Fruit fly (Drosophila melanogaster) whole organism, adult: ENCODE results near the gene CG9777.

Experiments used
- CG14711 ChIP-seq: fragments of 200-800 bp; sonication (Bioruptor generic); optimal IDR thresholded peaks from 2 replicates; lab custom pipeline; 2018; ENCODE audit warnings: missing biosample characterization, mild to moderate bottlenecking, missing genetic modification characterization, moderate library complexity
- CG1620 ChIP-seq: fragments of 200-800 bp; sonication (Bioruptor generic); optimal IDR thresholded peaks from 2 replicates; lab custom pipeline; 2016; ENCODE audit warnings: missing biosample characterization, missing genetic modification characterization
- CG33017 ChIP-seq: fragments of 200-800 bp; sonication (Bioruptor generic); optimal IDR thresholded peaks from 2 replicates; lab custom pipeline; 2018; ENCODE audit warnings: missing biosample characterization, mild to moderate bottlenecking, missing genetic modification characterization, moderate library complexity
- CG5204 ChIP-seq: fragments of 200-800 bp; sonication (Bioruptor generic); optimal IDR thresholded peaks from 2 replicates; lab custom pipeline; 2016; ENCODE audit warnings: missing biosample characterization, missing genetic modification characterization
- CG7045 ChIP-seq: fragments of 200-800 bp; sonication (Bioruptor generic); optimal IDR thresholded peaks from 2 replicates; lab custom pipeline; 2017; ENCODE audit warnings: missing biosample characterization, mild to moderate bottlenecking, missing genetic modification characterization
- CG7101 ChIP-seq: fragments of 200-800 bp; sonication (Bioruptor generic); optimal IDR thresholded peaks from 2 replicates; lab custom pipeline; 2018; ENCODE audit warnings: missing biosample characterization, mild to moderate bottlenecking, missing genetic modification characterization, moderate library complexity
- Clk ChIP-seq: fragments of 200-800 bp; sonication (Bioruptor generic); optimal IDR thresholded peaks from 2 replicates; lab custom pipeline; 2017; ENCODE audit warnings: missing biosample characterization, missing genetic modification characterization
- Crg-1 ChIP-seq: fragments of 200-800 bp; sonication (Bioruptor generic); optimal IDR thresholded peaks from 2 replicates; lab custom pipeline; 2016; ENCODE audit warnings: missing biosample characterization, missing genetic modification characterization
- Mnt ChIP-seq: fragments of 200-800 bp; sonication (Bioruptor generic); optimal IDR thresholded peaks from 2 replicates; lab custom pipeline; 2016; ENCODE audit warnings: missing biosample characterization, mild to moderate bottlenecking, missing genetic modification characterization
- cic ChIP-seq: fragments of 200-800 bp; sonication (Bioruptor generic); optimal IDR thresholded peaks from 2 replicates; lab custom pipeline; 2017; ENCODE audit warnings: missing biosample characterization, mild to moderate bottlenecking, missing genetic modification characterization, moderate library complexity
- cnc ChIP-seq, 2 experiments: fragments of >200 bp; optimal IDR thresholded peaks; 2 replicates each; lab custom pipeline; 2017
- pad ChIP-seq: fragments of 200-800 bp; sonication (Bioruptor generic); optimal IDR thresholded peaks from 3 replicates; lab custom pipeline; 2017; ENCODE audit warnings: missing biosample characterization, missing genetic modification characterization, mild to moderate bottlenecking, moderate library complexity, missing genetic modification reagents
- tj ChIP-seq: fragments of 200-800 bp; sonication (Bioruptor generic); optimal IDR thresholded peaks from 3 replicates; lab custom pipeline; 2017; ENCODE audit warnings: missing biosample characterization, mild to moderate bottlenecking, missing genetic modification characterization, moderate library complexity

dm6 chrX:16670691-16671481 is 38.9 kb upstream of the CG9777 start:
- no peak for TF ChIP-seq CG1620 (GFP tag; lab: Kevin White, UChicago)
- TF ChIP-seq cic (GFP tag; lab: Kevin White, UChicago), result no peak
- no peak for TF ChIP-seq CG5204 (GFP tag; lab: Kevin White, UChicago)
- TF ChIP-seq Clk (GFP tag; lab: Kevin White, UChicago), result no peak
- peak; percentile 9 for TF ChIP-seq pad
- no peak for TF ChIP-seq Crg-1 (GFP tag; lab: Kevin White, UChicago)
- TF ChIP-seq CG7101, result no peak
- TF ChIP-seq tj (GFP tag; lab: Kevin White, UChicago), result no peak
- TF ChIP-seq cnc (optimal IDR thresholded peaks at IDR 0.05; lab: Kevin White, UChicago), result no peak
- no peak for TF ChIP-seq CG33017 (tag; lab: Kevin White, UChicago)
- TF ChIP-seq Mnt (GFP tag; lab: Kevin White, UChicago), result no peak
- TF ChIP-seq CG7045 (GFP tag; lab: Kevin White, UChicago), result no peak
- peak; percentile 39 for TF ChIP-seq CG14711 (tag; lab: Kevin White, UChicago)
